Worm (Caenorhabditis elegans): ENCODE measurements around the gene str-250.

The str-250 gene

ce11 chrV:13916196-13916595, 2.2 kb upstream of the str-250 start, which contains the start of gene str-252 (continued):
- TF ChIP-seq snpc-1.2 (GFP tag; IDR thresholded peaks at IDR 0.05) (no peak), lsy-2 (tag; optimal IDR thresholded peaks at IDR 0.05) (no peak)

DNA sequence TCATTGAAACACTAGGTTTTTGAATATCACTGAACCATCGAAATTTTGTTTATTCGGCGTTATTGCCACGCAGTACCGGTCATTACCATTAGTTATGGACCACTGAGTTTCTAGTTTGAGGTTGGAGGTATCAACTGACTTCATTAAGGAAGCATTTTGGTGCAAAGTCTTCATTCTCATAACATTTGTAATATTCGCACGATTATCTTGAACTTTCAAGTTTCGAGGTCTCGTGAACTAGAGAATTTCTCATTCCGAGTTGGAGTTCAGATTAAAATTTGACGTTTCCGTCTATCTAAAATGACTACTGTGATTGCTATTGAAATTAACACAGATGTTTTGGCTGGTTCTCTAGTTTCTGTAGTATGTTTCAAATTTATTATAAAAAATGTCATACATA, 2.3 kb downstream of the str-250 start, which contains the start of gene srx-42:
Gene srx-42 (plus strand): TSS at position 301 of the 400 bp plus-strand sequence.
- no peak for TF ChIP-seq hmg-1.1 (GFP tag; IDR thresholded peaks at IDR 0.05)
- no peak for TF ChIP-seq Y48G9A.11 (GFP tag; IDR thresholded peaks at IDR 0.05)
- no peak for TF ChIP-seq gei-8 (GFP tag; optimal IDR thresholded peaks at IDR 0.05)
- TF ChIP-seq hlh-30 (tag; optimal IDR thresholded peaks at IDR 0.05; ENCODE audit: insufficient read depth), result no peak
- no peak for TF ChIP-seq ama-1 (optimal IDR thresholded peaks at IDR 0.05)
- no peak for TF ChIP-seq aha-1 (tag)
- no peak for TF ChIP-seq ZK546.5 (tag; optimal IDR thresholded peaks at IDR 0.05)
- TF ChIP-seq ceh-62 (tag; optimal IDR thresholded peaks at IDR 0.05), result no peak

DNA sequence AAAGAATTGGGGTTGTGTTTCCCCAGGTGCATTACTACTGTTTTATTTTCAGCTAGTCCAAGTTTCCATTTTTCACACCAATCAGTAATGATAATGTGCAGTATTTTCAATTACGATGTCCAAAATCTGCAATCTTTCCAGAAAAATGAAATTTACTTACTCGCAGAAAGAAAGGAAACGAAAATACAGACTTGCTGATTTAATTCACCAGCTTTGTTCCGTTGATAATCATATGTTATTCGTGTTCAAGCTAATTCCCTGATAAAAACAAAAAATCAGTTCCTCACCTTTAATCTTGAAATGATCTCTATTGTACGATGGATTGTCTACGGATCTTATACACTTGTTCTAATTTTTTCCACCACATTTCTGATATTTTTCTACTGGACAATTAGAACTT, 5.4 kb downstream of the str-250 start, which contains the start of gene srxa-11:
Gene srxa-11 (plus strand): TSS at position 301 of the 400 bp plus-strand sequence.
- TF ChIP-seq ZK546.5 (tag; optimal IDR thresholded peaks at IDR 0.05), result no peak
- TF ChIP-seq skn-1 (tag; optimal IDR thresholded peaks at IDR 0.05), result no peak
- TF ChIP-seq unc-62 (GFP tag; optimal IDR thresholded peaks at IDR 0.05 in 1 of 2), result no peak
- TF ChIP-seq unc-62 (tag; optimal IDR thresholded peaks at IDR 0.05), result no peak
- TF ChIP-seq lin-15B (tag; optimal IDR thresholded peaks at IDR 0.05), result no peak
- no peak for TF ChIP-seq rbr-2 (tag; optimal IDR thresholded peaks at IDR 0.05)
- TF ChIP-seq gei-8 (GFP tag; optimal IDR thresholded peaks at IDR 0.05), result no peak

DNA sequence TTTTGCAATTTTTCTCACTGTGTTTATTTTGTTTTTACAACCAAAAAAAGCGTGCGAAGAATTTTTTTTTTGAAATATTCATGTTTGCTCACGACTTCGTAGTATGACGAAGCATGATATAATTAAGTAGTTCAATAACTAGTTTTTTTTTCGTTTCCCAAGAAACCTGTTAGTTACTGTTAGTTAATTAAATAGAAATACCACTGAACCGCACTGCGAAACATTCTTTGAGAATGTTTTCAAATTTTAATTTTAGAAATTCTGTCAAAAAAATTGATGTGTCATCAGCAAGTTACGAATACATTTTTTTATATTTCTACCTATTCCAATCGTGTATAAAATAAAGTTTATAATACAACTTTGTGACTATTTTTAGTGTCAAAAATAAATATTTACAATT, 8.0 kb downstream of the str-250 start, which contains the start of gene srxa-12:
Gene srxa-12 (plus strand): TSS at position 301 of the 400 bp plus-strand sequence.
- TF ChIP-seq mxl-2 (GFP tag; conservative IDR thresholded peaks at IDR 0.05), result no peak
- no peak for TF ChIP-seq egl-43 (GFP tag; IDR thresholded peaks at IDR 0.05)
- no peak for TF ChIP-seq nhr-25 (tag; optimal IDR thresholded peaks at IDR 0.05; ENCODE audit: borderline replicate concordance, insufficient read depth)
- no peak for TF ChIP-seq dmd-6 (GFP tag; IDR thresholded peaks at IDR 0.05)
- no peak for TF ChIP-seq aly-2 (tag; optimal IDR thresholded peaks at IDR 0.05)
- no peak for TF ChIP-seq lsy-2 (tag; optimal IDR thresholded peaks at IDR 0.05)
- no peak for TF ChIP-seq set-16 (GFP tag; IDR thresholded peaks at IDR 0.05)
- TF ChIP-seq nhr-6 (tag; optimal IDR thresholded peaks at IDR 0.05), result no peak
- no peak for TF ChIP-seq duxl-1 (tag; optimal IDR thresholded peaks at IDR 0.05; ENCODE audit: poor library complexity)
- no peak for TF ChIP-seq spr-3 (GFP tag; optimal IDR thresholded peaks at IDR 0.05)
- TF ChIP-seq nhr-76 (tag; optimal IDR thresholded peaks at IDR 0.05), result no peak
- TF ChIP-seq zfp-2 (tag; optimal IDR thresholded peaks at IDR 0.05), result no peak
- TF ChIP-seq zip-2 (tag; optimal IDR thresholded peaks at IDR 0.05), result no peak
- no peak for TF ChIP-seq fos-1 (tag; optimal IDR thresholded peaks at IDR 0.05)
- TF ChIP-seq madf-5 (GFP tag; IDR thresholded peaks at IDR 0.05), result no peak
- TF ChIP-seq dmd-9 (GFP tag; IDR thresholded peaks at IDR 0.05), result no peak
- TF ChIP-seq Y5F2A.4 (GFP tag; optimal IDR thresholded peaks at IDR 0.05), result no peak
- no peak for TF ChIP-seq mep-1 (tag; optimal IDR thresholded peaks at IDR 0.05)

DNA sequence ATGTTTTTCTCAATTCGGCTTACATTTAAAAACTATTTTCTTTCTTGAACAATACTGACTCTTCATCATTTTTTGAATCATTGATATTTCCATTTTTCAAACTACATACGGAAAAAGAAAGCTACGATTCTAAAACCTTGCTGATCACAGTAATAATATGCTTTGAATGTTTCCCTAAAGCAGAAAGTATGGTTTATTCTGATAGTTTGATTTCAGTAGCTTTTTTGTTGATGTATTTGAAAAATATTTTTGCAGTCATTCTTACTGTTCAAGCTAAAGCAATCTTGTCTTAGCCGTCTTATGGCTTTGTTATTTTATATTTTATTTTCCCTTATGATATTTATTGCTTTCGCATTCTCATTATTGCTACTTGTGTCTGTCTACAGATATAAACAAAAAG, 11.1 kb downstream of the str-250 start, which contains the start of gene srxa-13:
Gene srxa-13 (plus strand): TSS at position 301 of the 400 bp plus-strand sequence.
- TF ChIP-seq nhr-41 (GFP tag; IDR thresholded peaks at IDR 0.05), result no peak
- TF ChIP-seq daf-12 (tag; optimal IDR thresholded peaks at IDR 0.05), result no peak
- TF ChIP-seq nhr-28 (tag; optimal IDR thresholded peaks at IDR 0.05), result no peak
- TF ChIP-seq F49E8.2 (tag; optimal IDR thresholded peaks at IDR 0.05; ENCODE audit: borderline replicate concordance), result no peak
- TF ChIP-seq set-16 (GFP tag; IDR thresholded peaks at IDR 0.05), result no peak
- no peak for TF ChIP-seq zip-2 (tag; optimal IDR thresholded peaks at IDR 0.05)
- TF ChIP-seq Y48G9A.11 (GFP tag; IDR thresholded peaks at IDR 0.05), result no peak
- no peak for TF ChIP-seq pha-4 (GFP tag; IDR thresholded peaks at IDR 0.05)
- no peak for TF ChIP-seq pha-4 (tag; optimal IDR thresholded peaks at IDR 0.05)
- TF ChIP-seq ces-1 (GFP tag; optimal IDR thresholded peaks at IDR 0.05), result no peak
- TF ChIP-seq mdl-1 (tag; optimal IDR thresholded peaks at IDR 0.05), result no peak
- TF ChIP-seq daf-8 (GFP tag; IDR thresholded peaks at IDR 0.05), result no peak
- no peak for TF ChIP-seq vab-7 (GFP tag; IDR thresholded peaks at IDR 0.05)
- no peak for TF ChIP-seq php-3 (GFP tag; IDR thresholded peaks at IDR 0.05)
